Worm (Caenorhabditis elegans) whole organism, young adult: ENCODE data around the gene T24D5.2.
"Not testable (repeated sequence)": the region's sequence is repeated elsewhere in the genome, so short reads cannot be mapped to it uniquely, and the experiment has no call there.

Experiments used
- F22D6.2 ChIP-seq: sonication (generic microtip); optimal IDR thresholded peaks from 2 replicates; lab custom pipeline; 2016; ENCODE audit warnings: mild to moderate bottlenecking, missing genetic modification characterization, missing compliant biosample characterization
- F23B12.7 ChIP-seq: sonication (generic microtip); optimal IDR thresholded peaks from 2 replicates; lab custom pipeline; 2017; ENCODE audit warnings: missing genetic modification characterization, mild to moderate bottlenecking, missing compliant biosample characterization, antibody characterized with exemption, moderate library complexity; ENCODE audit not compliant: insufficient read depth
- Y79H2A.3 ChIP-seq: fragments of 200-800 bp; sonication (Bioruptor generic); conservative IDR thresholded peaks from 2 replicates; pipeline ENCODE4 v1.3.6; 2022; ENCODE audit warnings: missing genetic modification reagents, missing genetic modification characterization, missing compliant biosample characterization
- ZK185.1 ChIP-seq: sonication (generic microtip); optimal IDR thresholded peaks from 2 replicates; lab custom pipeline; 2016; ENCODE audit warnings: mild to moderate bottlenecking, missing genetic modification characterization, missing compliant biosample characterization; ENCODE audit not compliant: poor library complexity, severe bottlenecking
- ama-1 ChIP-seq, 3 experiments: fragments of 150-350 bp in 1 of 3; sonication (generic microtip) in 2 of 3; optimal IDR thresholded peaks; 2 replicates each; lab custom pipeline; 2014 to 2018; ENCODE audit warnings: missing biosample characterization in 2 of 3, missing genetic modification characterization in 2 of 3, missing genetic modification reagents in 2 of 3
- aptf-2 ChIP-seq: fragments of 200-800 bp; sonication (Bioruptor generic); conservative IDR thresholded peaks from 2 replicates; pipeline ENCODE4 v1.3.6; 2022; ENCODE audit warnings: missing genetic modification reagents, missing genetic modification characterization, missing compliant biosample characterization
- tbp1 ChIP-seq: fragments of 200-800 bp; sonication (Bioruptor generic); optimal IDR thresholded peaks from 2 replicates; lab custom pipeline; 2018; ENCODE audit warnings: mild to moderate bottlenecking, missing genetic modification characterization, missing compliant biosample characterization
- unc-62 ChIP-seq: fragments of 150-350 bp; optimal IDR thresholded peaks from 2 replicates; lab custom pipeline; 2014; ENCODE audit warnings: missing biosample characterization, missing genetic modification reagents, missing genetic modification characterization

- not testable (repeated sequence) for TF ChIP-seq ama-1 (optimal IDR thresholded peaks at IDR 0.05; lab: Kevin White, UChicago); ama-1 (GFP tag; optimal IDR thresholded peaks at IDR 0.05; lab: Kevin White, UChicago); F22D6.2; aptf-2 (GFP tag; lab: Robert Waterston, UW); F23B12.7 (tag; lab: Kevin White, UChicago); tbp1 (GFP tag; lab: Kevin White, UChicago); unc-62 (GFP tag; lab: Kevin White, UChicago); Y79H2A.3 (GFP tag; lab: Robert Waterston, UW); ZK185.1 (tag; lab: Kevin White, UChicago)
Observed at ce11 chrX:12607578-12607977, 21.3 kb upstream of the T24D5.2 start.
